Fruit fly (Drosophila melanogaster) whole organism, wandering third instar larva: ENCODE results near the gene CG7542.

Experiments
- Mio ChIP-seq: sonication (Bioruptor generic); optimal IDR thresholded peaks from 2 replicates; lab custom pipeline; 2016; ENCODE audit warnings: missing biosample characterization, missing genetic modification characterization
- Myc ChIP-seq: fragments of >200 bp; optimal IDR thresholded peaks from 2 replicates; lab custom pipeline; 2017
- OdsH ChIP-seq: fragments of 200-800 bp; sonication (Bioruptor generic); optimal IDR thresholded peaks from 2 replicates; lab custom pipeline; 2016; ENCODE audit warnings: missing biosample characterization, mild to moderate bottlenecking, missing genetic modification characterization
- Sp1 ChIP-seq: fragments of 200-800 bp; sonication (Bioruptor generic); optimal IDR thresholded peaks from 3 replicates; lab custom pipeline; 2019; ENCODE audit warnings: missing biosample characterization, mild to moderate bottlenecking, missing genetic modification characterization, moderate library complexity
- br ChIP-seq: fragments of 200-800 bp; sonication (Bioruptor generic); optimal IDR thresholded peaks from 2 replicates; lab custom pipeline; 2016; ENCODE audit warnings: missing biosample characterization, missing genetic modification characterization
- jim ChIP-seq: fragments of 175-275, 200-325 bp; sonication (Bioruptor generic); optimal IDR thresholded peaks from 2 replicates; lab custom pipeline; 2016; ENCODE audit warnings: missing biosample characterization, mild to moderate bottlenecking, missing genetic modification characterization
- psq ChIP-seq: fragments of 200-800 bp; sonication (Bioruptor generic); optimal IDR thresholded peaks from 3 replicates; lab custom pipeline; 2017; ENCODE audit warnings: missing biosample characterization, mild to moderate bottlenecking, missing genetic modification characterization, moderate library complexity
- rgr ChIP-seq: fragments of 200-800 bp; sonication (Bioruptor generic); optimal IDR thresholded peaks from 3 replicates; lab custom pipeline; 2016; ENCODE audit warnings: missing biosample characterization, mild to moderate bottlenecking, missing genetic modification characterization

dm6 chr3L:17530471-17531149, 19.0 kb upstream of the CG7542 start:
- TF ChIP-seq psq (GFP tag; lab: Kevin White, UChicago) (peak; percentile 86), Mio (no peak), jim (no peak), Myc (lab: Kevin White, UChicago) (no peak), br (no peak), rgr (no peak), OdsH (GFP tag; lab: Kevin White, UChicago) (no peak), Sp1 (GFP tag; lab: Kevin White, UChicago) (no peak)
